Worm (Caenorhabditis elegans): Measurements from ENCODE around the gene srh-194.
"Not testable (repeated sequence)": the region's sequence is repeated elsewhere in the genome, so short reads cannot be mapped to it uniquely, and the experiment has no call there.

The srh-194 gene

DNA sequence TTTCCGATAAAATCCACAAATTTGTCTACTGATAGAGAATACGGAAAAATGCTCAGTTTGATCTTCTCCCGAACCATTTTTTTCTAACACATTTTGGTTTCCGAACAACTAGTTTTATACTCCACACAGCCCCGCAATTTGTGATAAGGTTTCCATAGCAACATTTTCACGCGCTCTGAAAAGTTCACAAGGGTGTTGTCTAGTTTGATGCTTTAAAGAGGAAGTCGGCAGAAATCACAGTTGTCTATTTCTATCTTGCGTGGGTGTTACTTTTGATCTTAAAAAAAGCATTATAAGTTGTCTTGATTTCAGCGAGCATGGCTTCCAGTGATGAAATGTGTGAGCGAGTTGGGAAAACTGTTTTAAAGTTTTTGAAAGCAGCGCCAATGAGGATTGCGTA is 6.4 kb upstream of the srh-194 start, which contains the start of gene ZC132.3:
ZC132.3 (minus strand) TSS at position 101 of the 400 bp plus-strand sequence.
- TF ChIP-seq dao-5 (tag; optimal IDR thresholded peaks at IDR 0.05) (no peak), W03F9.2 (tag; optimal IDR thresholded peaks at IDR 0.05) (no peak), him-1 (tag; optimal IDR thresholded peaks at IDR 0.05) (no peak)

DNA sequence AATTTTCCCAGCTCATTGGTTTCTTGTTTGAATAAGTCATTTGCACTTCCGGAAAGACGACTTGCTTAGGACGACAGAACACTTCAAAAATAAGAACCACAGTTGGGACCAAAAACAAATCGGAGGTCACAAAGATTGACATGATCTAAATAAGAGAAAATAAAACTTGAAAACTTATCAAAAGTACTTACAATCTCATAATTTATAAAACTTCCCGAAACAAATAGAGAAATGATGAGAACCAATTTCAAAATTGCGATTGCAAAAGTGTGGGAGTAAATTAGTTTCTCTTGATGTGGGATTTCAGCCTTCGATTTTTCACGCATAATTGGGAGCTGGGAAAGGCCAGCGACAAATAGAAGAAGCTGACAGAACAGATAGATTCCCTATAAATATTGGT is 5.3 kb upstream of the srh-194 start, which contains the start of gene ZC132.11:
ZC132.11 (minus strand) TSS at position 101 of the 400 bp plus-strand sequence.
- TF ChIP-seq W03F9.2 (tag; optimal IDR thresholded peaks at IDR 0.05) (no peak), dao-5 (tag; optimal IDR thresholded peaks at IDR 0.05) (no peak), him-1 (tag; optimal IDR thresholded peaks at IDR 0.05) (no peak)

- TF ChIP-seq him-1 (tag; optimal IDR thresholded peaks at IDR 0.05) (no peak), dao-5 (tag; optimal IDR thresholded peaks at IDR 0.05) (no peak), W03F9.2 (tag; optimal IDR thresholded peaks at IDR 0.05) (no peak)
Measured at ce11 chrV:4295920-4296319, 2.6 kb upstream of the srh-194 start, which contains the start of gene F47D2.11. TSS of gene F47D2.11 (minus strand) at chrV:4296020.

DNA sequence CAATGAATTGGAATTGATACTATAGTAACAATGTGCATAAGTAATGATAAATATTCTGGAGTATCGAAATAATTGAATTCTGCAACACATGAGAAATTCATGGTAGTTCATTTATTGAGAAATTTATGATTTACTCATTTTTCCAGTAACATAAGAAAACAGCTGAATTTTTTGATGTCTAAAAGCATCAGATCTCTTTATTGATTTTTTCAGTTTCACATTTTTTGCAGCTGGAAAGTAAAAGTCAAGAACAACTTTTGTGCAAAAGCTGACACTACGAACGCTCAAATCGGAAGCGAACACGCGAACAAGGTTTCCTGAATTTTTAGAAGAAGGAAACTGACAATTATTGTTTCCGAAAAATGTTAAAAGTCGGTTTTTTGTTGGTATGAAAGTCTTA is 3.2 kb downstream of the srh-194 start, which contains the start of gene srh-193:
srh-193 (minus strand) TSS at position 101 of the 400 bp plus-strand sequence.
- TF ChIP-seq dao-5, him-1, W03F9.2 (tag; optimal IDR thresholded peaks at IDR 0.05): not testable (repeated sequence)

- TF ChIP-seq W03F9.2, dao-5, him-1 (tag; optimal IDR thresholded peaks at IDR 0.05): not testable (repeated sequence)
Measured at ce11 chrV:4284737-4285136, 8.6 kb downstream of the srh-194 start, which contains the start of gene srt-19. TSS of gene srt-19 (plus strand) at chrV:4285037.

DNA sequence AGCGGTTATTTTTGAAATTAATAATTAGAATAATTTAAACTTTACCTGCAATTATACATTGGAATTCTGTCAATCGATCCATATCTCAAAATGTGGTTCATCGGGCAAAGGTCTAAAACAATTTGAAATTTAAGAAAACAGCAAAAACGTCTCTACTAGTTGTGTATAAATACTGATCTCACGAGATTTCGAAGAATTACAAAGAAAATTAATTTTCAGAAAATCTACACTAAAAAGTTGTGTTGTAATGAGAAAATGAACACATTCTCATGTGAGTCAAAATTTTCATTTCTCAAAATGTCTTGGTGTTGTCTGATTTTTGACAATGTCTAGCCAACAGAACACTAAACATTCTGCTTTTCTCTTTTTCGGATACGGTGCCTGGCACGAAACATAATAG is 11.6 kb downstream of the srh-194 start, which contains the start of gene srt-37:
srt-37 (minus strand) TSS at position 101 of the 400 bp plus-strand sequence.
- not testable (repeated sequence) for TF ChIP-seq W03F9.2, dao-5, him-1 (tag; optimal IDR thresholded peaks at IDR 0.05)

DNA sequence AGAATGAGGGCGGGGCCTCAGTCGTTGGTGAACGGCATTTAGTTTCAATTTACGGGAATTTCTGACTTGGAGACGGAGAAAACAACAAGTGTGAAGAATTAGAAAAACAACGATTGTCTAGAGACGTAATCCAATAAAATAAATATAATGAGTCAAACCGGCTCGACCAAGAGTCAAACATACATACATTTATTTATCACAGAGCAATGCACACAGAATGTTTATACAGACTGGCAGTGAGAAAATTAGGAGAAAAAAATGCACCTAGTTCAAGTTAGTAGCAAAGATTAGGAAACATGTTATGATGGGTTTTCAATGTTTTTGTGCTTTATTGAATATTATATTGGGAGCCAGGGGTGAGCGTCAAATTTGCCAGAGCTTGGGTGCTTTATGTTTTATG is 14.6 kb downstream of the srh-194 start, which contains the start of gene srt-20:
srt-20 (minus strand) TSS at position 101 of the 400 bp plus-strand sequence.
- not testable (repeated sequence) for TF ChIP-seq dao-5, him-1, W03F9.2 (tag; optimal IDR thresholded peaks at IDR 0.05)

ce11 chrV:4273372-4273771 is 20.0 kb downstream of the srh-194 start:
- TF ChIP-seq him-1 (tag; optimal IDR thresholded peaks at IDR 0.05) (no peak), dao-5 (tag; optimal IDR thresholded peaks at IDR 0.05) (no peak), W03F9.2 (tag; optimal IDR thresholded peaks at IDR 0.05) (no peak)

DNA sequence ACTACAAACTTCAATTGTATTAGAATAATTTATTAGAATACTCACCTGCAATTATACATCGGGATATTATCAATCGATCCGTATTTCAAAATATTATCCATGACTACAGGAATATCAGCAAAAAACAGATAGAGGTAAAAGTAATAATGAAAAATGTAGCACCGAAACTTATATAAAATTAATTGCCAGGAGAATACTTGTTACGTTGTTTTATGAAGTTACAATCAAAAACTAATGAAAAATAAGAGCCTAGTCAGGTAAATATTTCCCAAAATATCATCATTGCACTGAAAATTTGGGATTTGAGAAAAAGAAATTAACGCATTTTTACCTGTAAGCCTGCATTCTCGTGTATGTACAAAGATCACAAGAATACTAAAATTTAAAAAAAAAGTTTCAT is 22.1 kb downstream of the srh-194 start, which contains the start of gene srt-38:
srt-38 (minus strand) TSS at position 101 of the 400 bp plus-strand sequence.
- TF ChIP-seq him-1, W03F9.2, dao-5 (tag; optimal IDR thresholded peaks at IDR 0.05): not testable (repeated sequence)

DNA sequence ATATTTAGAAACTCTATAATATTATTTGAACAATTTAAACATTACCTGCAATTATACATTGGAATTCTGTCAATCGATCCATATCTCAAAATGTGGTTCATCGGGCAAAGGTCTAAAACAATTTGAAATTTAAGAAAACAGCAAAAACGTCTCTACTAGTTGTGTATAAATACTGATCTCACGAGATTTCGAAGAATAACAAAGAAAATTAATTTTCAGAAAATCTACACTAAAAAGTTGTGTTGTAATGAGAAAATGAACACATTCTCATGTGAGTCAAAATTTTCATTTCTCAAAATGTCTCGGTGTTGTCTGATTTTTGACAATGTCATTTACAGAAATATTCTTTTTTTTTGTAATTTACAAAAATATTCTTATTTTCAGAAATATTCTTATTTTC is 25.1 kb downstream of the srh-194 start, which contains the start of gene srt-36:
srt-36 (minus strand) TSS at position 101 of the 400 bp plus-strand sequence.
- not testable (repeated sequence) for TF ChIP-seq him-1, W03F9.2, dao-5 (tag; optimal IDR thresholded peaks at IDR 0.05)

- TF ChIP-seq him-1 (tag; optimal IDR thresholded peaks at IDR 0.05) (no peak), W03F9.2 (tag; optimal IDR thresholded peaks at IDR 0.05) (no peak), dao-5 (tag; optimal IDR thresholded peaks at IDR 0.05) (no peak)
Measured at ce11 chrV:4264516-4264915, 28.8 kb downstream of the srh-194 start, which contains the start of gene srt-35. TSS of gene srt-35 (minus strand) at chrV:4264616.

DNA sequence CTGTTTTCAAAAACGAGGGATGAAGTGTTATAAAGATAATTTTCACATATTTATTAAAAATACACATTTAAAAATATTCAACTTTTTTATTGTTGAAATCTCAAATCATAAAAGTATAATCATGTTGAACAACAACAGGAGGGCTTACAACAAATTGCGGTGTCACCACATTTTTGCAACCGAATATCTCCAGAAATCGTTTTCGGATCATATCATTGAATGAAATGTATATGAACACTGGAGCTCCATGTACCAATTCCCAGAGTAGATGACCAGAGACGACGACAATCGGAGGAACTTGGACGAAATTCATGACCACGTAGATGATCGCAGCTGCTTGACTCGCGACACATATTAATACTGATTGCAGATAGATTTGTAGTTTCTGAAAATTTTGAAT is 31.9 kb downstream of the srh-194 start:
- no peak for TF ChIP-seq dao-5 (tag; optimal IDR thresholded peaks at IDR 0.05)
- TF ChIP-seq W03F9.2 (tag; optimal IDR thresholded peaks at IDR 0.05), result no peak
- no peak for TF ChIP-seq him-1 (tag; optimal IDR thresholded peaks at IDR 0.05)

ce11 chrV:4260090-4260489 is 33.2 kb downstream of the srh-194 start, which contains the start of gene srt-3:
TSS of gene srt-3 (minus strand) at chrV:4260190.
- no peak for TF ChIP-seq him-1 (tag; optimal IDR thresholded peaks at IDR 0.05)
- TF ChIP-seq dao-5 (tag; optimal IDR thresholded peaks at IDR 0.05), result no peak
- no peak for TF ChIP-seq W03F9.2 (tag; optimal IDR thresholded peaks at IDR 0.05)

- TF ChIP-seq dao-5 (tag; optimal IDR thresholded peaks at IDR 0.05), result no peak
- no peak for TF ChIP-seq W03F9.2 (tag; optimal IDR thresholded peaks at IDR 0.05)
- no peak for TF ChIP-seq him-1 (tag; optimal IDR thresholded peaks at IDR 0.05)
Measured at ce11 chrV:4256474-4256873, 36.9 kb downstream of the srh-194 start, which contains the start of gene srt-14. TSS of gene srt-14 (minus strand) at chrV:4256574.

All from whole organism, L4/young adult.